Worm (Caenorhabditis elegans) whole organism, L4 larva: ENCODE results near the gene F21C10.18.
A peak's percentile ranks its signal among the peaks of the same experiment; 100 is the strongest.

ENCODE experiments used
- Y105C5A.15 ChIP-seq: fragments of 200-800 bp; sonication (Bioruptor generic); IDR thresholded peaks from 2 replicates; pipeline ENCODE4 v1.3.6; 2022; ENCODE audit warnings: missing genetic modification characterization, missing compliant biosample characterization
- ZK546.5 ChIP-seq, 2 experiments: sonication (generic microtip); optimal IDR thresholded peaks; 2 replicates each; lab custom pipeline; 2017; ENCODE audit warnings: missing biosample characterization in 2 of 2, missing genetic modification characterization in 2 of 2
- aha-1 ChIP-seq: fragments of 150-350 bp; peaks from one replicate; lab custom pipeline; 2014; ENCODE audit warnings: missing biosample characterization, missing genetic modification characterization
- ama-1 ChIP-seq: fragments of 150-350 bp; optimal IDR thresholded peaks from 2 replicates; lab custom pipeline; 2014; ENCODE audit warnings: inconsistent platforms, mixed read lengths
- daf-16 ChIP-seq, 3 experiments: sonication (generic microtip); optimal IDR thresholded peaks; 2 replicates each; lab custom pipeline; 2016 to 2017; ENCODE audit warnings: missing genetic modification characterization in 3 of 3, missing genetic modification reagents in 3 of 3, mild to moderate bottlenecking in 2 of 3, missing compliant biosample characterization in 2 of 3, missing biosample characterization in 1 of 3, moderate library complexity in 1 of 3
- dmd-6 ChIP-seq: fragments of 200-800 bp; sonication (Bioruptor generic); IDR thresholded peaks from 2 replicates; pipeline ENCODE4 v1.3.6; 2022; ENCODE audit warnings: missing genetic modification reagents, missing genetic modification characterization, missing compliant biosample characterization
- fos-1 ChIP-seq: fragments of 150-350 bp; optimal IDR thresholded peaks from 2 replicates; lab custom pipeline; 2014; ENCODE audit warnings: missing biosample characterization, missing genetic modification characterization
- jun-1 ChIP-seq: fragments of 150-350 bp; optimal IDR thresholded peaks from 2 replicates; lab custom pipeline; 2014; ENCODE audit warnings: missing biosample characterization, missing genetic modification reagents, missing genetic modification characterization
- lin-13 ChIP-seq: fragments of 150-350 bp; optimal IDR thresholded peaks from 2 replicates; lab custom pipeline; 2014; ENCODE audit warnings: missing biosample characterization, missing genetic modification reagents, missing genetic modification characterization
- lsy-2 ChIP-seq, 2 experiments: fragments of 150-350 bp in 1 of 2; sonication (generic microtip) in 1 of 2; optimal IDR thresholded peaks; 2 replicates each; lab custom pipeline; 2014 to 2017; ENCODE audit warnings: missing biosample characterization in 2 of 2, missing genetic modification characterization in 2 of 2
- mxl-3 ChIP-seq: fragments of 200-800 bp; sonication (Bioruptor generic); optimal IDR thresholded peaks from 2 replicates; lab custom pipeline; 2018; ENCODE audit warnings: mild to moderate bottlenecking, missing genetic modification characterization, missing compliant biosample characterization
- nhr-48 ChIP-seq: sonication (generic microtip); optimal IDR thresholded peaks from 2 replicates; lab custom pipeline; 2016; ENCODE audit warnings: mild to moderate bottlenecking, missing genetic modification characterization, missing compliant biosample characterization
- pha-4 ChIP-seq, 2 experiments: fragments of 150-350 bp in 1 of 2; fragments of 200-800 bp in 1 of 2; sonication (Bioruptor generic) in 1 of 2; IDR thresholded peaks in 1 of 2; optimal IDR thresholded peaks in 1 of 2; 2 replicates each; pipeline versions ENCODE4 v1.3.6 to Lab custom; 2014 to 2022; ENCODE audit warnings: missing genetic modification characterization in 2 of 2, missing genetic modification reagents in 2 of 2, missing biosample characterization in 1 of 2, missing compliant biosample characterization in 1 of 2
- unc-130 ChIP-seq: sonication (generic microtip); optimal IDR thresholded peaks from 2 replicates; lab custom pipeline; 2016; ENCODE audit warnings: missing genetic modification reagents, missing genetic modification characterization, missing compliant biosample characterization

- TF ChIP-seq Y105C5A.15 (GFP tag; lab: Robert Waterston, UW) = no peak
- no peak for TF ChIP-seq aha-1
- no peak for TF ChIP-seq nhr-48
- no peak for TF ChIP-seq fos-1
- TF ChIP-seq dmd-6 (GFP tag; lab: Robert Waterston, UW) = no peak
- TF ChIP-seq unc-130 (GFP tag; lab: Kevin White, UChicago) = no peak
- no peak for TF ChIP-seq lin-13 (GFP tag; lab: Kevin White, UChicago)
- peak; percentile 7 for TF ChIP-seq mxl-3 (GFP tag; lab: Kevin White, UChicago)
- no peak for TF ChIP-seq jun-1 (tag; lab: Kevin White, UChicago)
- no peak for TF ChIP-seq pha-4 (GFP tag; IDR thresholded peaks at IDR 0.05; lab: Robert Waterston, UW)
- no peak for TF ChIP-seq pha-4 (tag; optimal IDR thresholded peaks at IDR 0.05; lab: Kevin White, UChicago)
- peak; percentile 27 for TF ChIP-seq ama-1 (lab: Kevin White, UChicago)
- TF ChIP-seq daf-16 (GFP tag; optimal IDR thresholded peaks at IDR 0.05; lab: Kevin White, UChicago) = no peak
- no peak for TF ChIP-seq daf-16 (tag; optimal IDR thresholded peaks at IDR 0.05; lab: Kevin White, UChicago)
- no peak for TF ChIP-seq ZK546.5 (tag; optimal IDR thresholded peaks at IDR 0.05; lab: Kevin White, UChicago)
- no peak for TF ChIP-seq lsy-2 (tag; optimal IDR thresholded peaks at IDR 0.05; lab: Kevin White, UChicago)
Observed at ce11 chrV:9096674-9097073, 11.6 kb upstream of the F21C10.18 start.
